Worm (Caenorhabditis elegans): ENCODE measurements around the gene C29F7.2.

C29F7.2 gene

ce11 chrX:13415722-13416121, at the start of gene C29F7.2:
Gene C29F7.2 (plus strand): TSS chrX:13416078.
- TF ChIP-seq mab-5 (tag; optimal IDR thresholded peaks at IDR 0.05): no peak
- TF ChIP-seq nhr-12 (tag; optimal IDR thresholded peaks at IDR 0.05): no peak
- no peak for TF ChIP-seq unc-62 (GFP tag; optimal IDR thresholded peaks at IDR 0.05)
- TF ChIP-seq mep-1 (tag; optimal IDR thresholded peaks at IDR 0.05): no peak
- TF ChIP-seq tbx-8 (GFP tag; optimal IDR thresholded peaks at IDR 0.05): no peak
- no peak for TF ChIP-seq pha-4 (tag; optimal IDR thresholded peaks at IDR 0.05)
- no peak for TF ChIP-seq M03D4.4 (tag; optimal IDR thresholded peaks at IDR 0.05)
- TF ChIP-seq cnd-1 (tag; optimal IDR thresholded peaks at IDR 0.05): no peak
- no peak for TF ChIP-seq hlh-1 (tag; optimal IDR thresholded peaks at IDR 0.05)
- no peak for TF ChIP-seq sem-2 (GFP tag; optimal IDR thresholded peaks at IDR 0.05)
- no peak for TF ChIP-seq elt-1 (tag; optimal IDR thresholded peaks at IDR 0.05; ENCODE audit: borderline replicate concordance, insufficient read depth)
- TF ChIP-seq nhr-28 (tag; optimal IDR thresholded peaks at IDR 0.05): no peak
- no peak for TF ChIP-seq nhr-2 (tag; optimal IDR thresholded peaks at IDR 0.05)

ce11 chrX:13366955-13367354, 48.9 kb upstream of the C29F7.2 start:
- TF ChIP-seq unc-39 (tag; optimal IDR thresholded peaks at IDR 0.05) (no peak), nhr-2 (tag; optimal IDR thresholded peaks at IDR 0.05) (no peak), elt-3 (tag; optimal IDR thresholded peaks at IDR 0.05) (no peak), blmp-1 (tag; optimal IDR thresholded peaks at IDR 0.05) (no peak), ztf-11 (tag; optimal IDR thresholded peaks at IDR 0.05) (no peak), lsy-2 (tag; optimal IDR thresholded peaks at IDR 0.05) (no peak), unc-120 (tag; optimal IDR thresholded peaks at IDR 0.05; ENCODE audit: poor library complexity, severe bottlenecking) (no peak), hlh-1 (tag; optimal IDR thresholded peaks at IDR 0.05) (no peak), ceh-43 (GFP tag; optimal IDR thresholded peaks at IDR 0.05) (no peak), nhr-237 (tag; optimal IDR thresholded peaks at IDR 0.05) (no peak), bed-3 (GFP tag; optimal IDR thresholded peaks at IDR 0.05) (no peak), zip-8 (tag; optimal IDR thresholded peaks at IDR 0.05) (no peak), pha-4 (tag; optimal IDR thresholded peaks at IDR 0.05) (no peak), mep-1 (tag; optimal IDR thresholded peaks at IDR 0.05) (no peak), ham-2 (GFP tag; optimal IDR thresholded peaks at IDR 0.05) (no peak), flh-1 (GFP tag; optimal IDR thresholded peaks at IDR 0.05) (no peak), ces-1 (GFP tag; optimal IDR thresholded peaks at IDR 0.05) (no peak), sptf-1 (tag; optimal IDR thresholded peaks at IDR 0.05) (no peak)

- no peak for TF ChIP-seq ceh-83 (GFP tag; optimal IDR thresholded peaks at IDR 0.05)
- TF ChIP-seq drap-1 (GFP tag; optimal IDR thresholded peaks at IDR 0.05): no peak
- TF ChIP-seq unc-120 (tag; optimal IDR thresholded peaks at IDR 0.05; ENCODE audit: poor library complexity, severe bottlenecking): no peak
- TF ChIP-seq bed-3 (GFP tag; optimal IDR thresholded peaks at IDR 0.05): no peak
- no peak for TF ChIP-seq ces-1 (GFP tag; optimal IDR thresholded peaks at IDR 0.05)
- TF ChIP-seq blmp-1 (tag; optimal IDR thresholded peaks at IDR 0.05): no peak
- TF ChIP-seq nhr-2 (tag; optimal IDR thresholded peaks at IDR 0.05): no peak
- no peak for TF ChIP-seq snpc-4 (tag; optimal IDR thresholded peaks at IDR 0.05)
- TF ChIP-seq unc-39 (tag; optimal IDR thresholded peaks at IDR 0.05): no peak
- TF ChIP-seq M03D4.4 (tag; optimal IDR thresholded peaks at IDR 0.05): no peak
- TF ChIP-seq ham-2 (GFP tag; optimal IDR thresholded peaks at IDR 0.05): no peak
- TF ChIP-seq nhr-28 (tag; optimal IDR thresholded peaks at IDR 0.05): no peak
- no peak for TF ChIP-seq nhr-76 (tag; optimal IDR thresholded peaks at IDR 0.05)
- TF ChIP-seq nhr-12 (tag; optimal IDR thresholded peaks at IDR 0.05): no peak
- no peak for TF ChIP-seq lin-13 (tag; optimal IDR thresholded peaks at IDR 0.05)
- no peak for TF ChIP-seq hlh-1 (tag; optimal IDR thresholded peaks at IDR 0.05)
- TF ChIP-seq ceh-39 (tag; optimal IDR thresholded peaks at IDR 0.05): no peak
These were observed 47.6 kb upstream of the C29F7.2 start for ce11 chrX:13368283-13368682.

ce11 chrX:13376185-13376584, 39.7 kb upstream of the C29F7.2 start:
- TF ChIP-seq ceh-43 (GFP tag; optimal IDR thresholded peaks at IDR 0.05) (no peak), drap-1 (GFP tag; optimal IDR thresholded peaks at IDR 0.05) (no peak), unc-120 (tag; optimal IDR thresholded peaks at IDR 0.05; ENCODE audit: poor library complexity, severe bottlenecking) (no peak), pha-4 (tag; optimal IDR thresholded peaks at IDR 0.05) (no peak), ceh-39 (tag; optimal IDR thresholded peaks at IDR 0.05) (no peak), ztf-11 (tag; optimal IDR thresholded peaks at IDR 0.05) (no peak), mab-5 (tag; optimal IDR thresholded peaks at IDR 0.05) (no peak)

DNA sequence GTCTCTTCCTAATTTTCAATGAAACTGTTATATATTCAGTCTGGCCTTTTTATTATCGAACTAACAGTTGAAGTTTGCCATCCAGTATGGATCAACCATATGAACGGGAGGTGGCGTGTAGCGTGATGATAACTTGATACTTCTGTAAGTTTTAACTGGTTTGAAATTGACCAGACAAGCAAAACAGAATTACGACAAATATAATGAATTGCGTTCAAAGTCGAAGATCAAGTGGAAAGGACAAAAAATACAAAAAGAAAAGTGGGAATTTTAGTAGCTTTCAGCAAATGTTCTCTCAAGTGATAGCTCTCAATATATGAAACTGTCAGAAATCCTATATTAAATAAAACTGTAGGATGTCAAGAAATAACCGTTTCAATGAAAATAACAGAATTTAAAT, 39.0 kb upstream of the C29F7.2 start, which contains the start of the genes C49F8.14 and gem-1:
Gene C49F8.14, minus strand, starts transcription at position 99 of the 400 bp plus-strand sequence.
Gene gem-1, minus strand, starts transcription at position 142 of the 400 bp plus-strand sequence.
- TF ChIP-seq snpc-4 (tag; optimal IDR thresholded peaks at IDR 0.05) (no peak), ceh-43 (GFP tag; optimal IDR thresholded peaks at IDR 0.05) (no peak), nhr-2 (tag; optimal IDR thresholded peaks at IDR 0.05) (no peak), zip-8 (tag; optimal IDR thresholded peaks at IDR 0.05) (no peak)
